Fruit fly (Drosophila melanogaster) whole organism, embryonic: ENCODE data around the gene alpha-PheRS.

Experiments
- Ada2b ChIP-seq: fragments of 200-800 bp; sonication (Bioruptor generic); IDR thresholded peaks from 2 replicates; pipeline ENCODE4 v1.3.6; 2022; ENCODE audit warnings: missing biosample characterization, missing genetic modification characterization
- Atf6 ChIP-seq: fragments of 200-800 bp; sonication (Bioruptor generic); IDR thresholded peaks from 2 replicates; pipeline ENCODE4 v1.3.6; 2022; ENCODE audit warnings: missing biosample characterization, missing genetic modification characterization
- CG10462 ChIP-seq: fragments of 200-800 bp; sonication (Bioruptor generic); optimal IDR thresholded peaks from 2 replicates; lab custom pipeline; 2016; ENCODE audit warnings: missing biosample characterization, missing genetic modification characterization
- CG10543 ChIP-seq: fragments of 200-800 bp; sonication (Bioruptor generic); optimal IDR thresholded peaks from 3 replicates; lab custom pipeline; 2017; ENCODE audit warnings: missing biosample characterization, mild to moderate bottlenecking, missing genetic modification characterization, moderate library complexity
- CG11723 ChIP-seq: fragments of 200-800 bp; sonication (Bioruptor generic); optimal IDR thresholded peaks from 2 replicates; lab custom pipeline; 2017; ENCODE audit warnings: missing biosample characterization, mild to moderate bottlenecking, missing genetic modification characterization
- CG12659 ChIP-seq: fragments of 200-800 bp; sonication (Bioruptor generic); optimal IDR thresholded peaks from 3 replicates; lab custom pipeline; 2017; ENCODE audit warnings: mild to moderate bottlenecking, missing biosample characterization, missing genetic modification reagents, missing genetic modification characterization
- CG15514 ChIP-seq: fragments of 200-800 bp; sonication (Bioruptor generic); optimal IDR thresholded peaks from 3 replicates; lab custom pipeline; 2017; ENCODE audit warnings: missing biosample characterization, missing genetic modification characterization, mild to moderate bottlenecking, moderate library complexity, missing genetic modification reagents
- CG30431 ChIP-seq: fragments of 200-800 bp; sonication (Bioruptor generic); optimal IDR thresholded peaks from 2 replicates; lab custom pipeline; 2017; ENCODE audit warnings: missing biosample characterization, missing genetic modification characterization
- CG31441 ChIP-seq: fragments of 200-800 bp; sonication (Bioruptor generic); IDR thresholded peaks from 2 replicates; pipeline ENCODE4 v1.3.6; 2022; ENCODE audit warnings: missing biosample characterization, missing genetic modification characterization
- CG34224 ChIP-seq: fragments of 200-800 bp; sonication (Bioruptor generic); IDR thresholded peaks from 3 replicates; pipeline ENCODE4 v1.3.6; 2022; ENCODE audit warnings: missing biosample characterization, missing genetic modification characterization; ENCODE audit not compliant: partially characterized antibody
- CG7357 ChIP-seq: fragments of 200-800 bp; sonication (Bioruptor generic); IDR thresholded peaks from 3 replicates; pipeline ENCODE4 v1.3.6; 2022; ENCODE audit warnings: missing biosample characterization, missing genetic modification characterization
- CG7556 ChIP-seq: fragments of 200-800 bp; sonication (Bioruptor generic); optimal IDR thresholded peaks from 2 replicates; lab custom pipeline; 2017; ENCODE audit warnings: missing biosample characterization, mild to moderate bottlenecking, missing genetic modification characterization
- CG7786 ChIP-seq: fragments of 200-800 bp; sonication (Bioruptor generic); optimal IDR thresholded peaks from 2 replicates; lab custom pipeline; 2016; ENCODE audit warnings: missing biosample characterization, missing genetic modification characterization
- CG9797 ChIP-seq: fragments of 200-800 bp; sonication (Bioruptor generic); optimal IDR thresholded peaks from 3 replicates; lab custom pipeline; 2018; ENCODE audit warnings: missing biosample characterization, mild to moderate bottlenecking, missing genetic modification characterization
- Camta ChIP-seq: fragments of 200-800 bp; sonication (Bioruptor generic); optimal IDR thresholded peaks from 2 replicates; lab custom pipeline; 2016; ENCODE audit warnings: missing biosample characterization, missing genetic modification characterization
- Deaf1 ChIP-seq: fragments of 200-800 bp; optimal IDR thresholded peaks from 3 replicates; lab custom pipeline; 2019; ENCODE audit warnings: missing biosample characterization, mild to moderate bottlenecking, missing genetic modification characterization, moderate library complexity
- Drgx ChIP-seq: fragments of 200-800 bp; sonication (Bioruptor generic); IDR thresholded peaks from 2 replicates; pipeline ENCODE4 v1.3.6; 2022; ENCODE audit warnings: missing biosample characterization, missing genetic modification characterization
- Elba2 ChIP-seq: fragments of 200-800 bp; sonication (Bioruptor generic); optimal IDR thresholded peaks from 3 replicates; lab custom pipeline; 2016; ENCODE audit warnings: missing biosample characterization, missing genetic modification characterization
- HmgZ ChIP-seq: fragments of 200-800 bp; sonication (Bioruptor generic); optimal IDR thresholded peaks from 2 replicates; lab custom pipeline; 2018; ENCODE audit warnings: missing biosample characterization, mild to moderate bottlenecking, missing genetic modification characterization
- Hr3 ChIP-seq: fragments of 200-800 bp; sonication (Bioruptor generic); optimal IDR thresholded peaks from 3 replicates; lab custom pipeline; 2016; ENCODE audit warnings: missing biosample characterization, missing genetic modification characterization
- Myb ChIP-seq: fragments of 200-800 bp; sonication (Bioruptor generic); optimal IDR thresholded peaks from 2 replicates; lab custom pipeline; 2016; ENCODE audit warnings: missing biosample characterization, missing genetic modification characterization
- Oli ChIP-seq: fragments of 200-800 bp; sonication (Bioruptor generic); optimal IDR thresholded peaks from 2 replicates; lab custom pipeline; 2018; ENCODE audit warnings: missing biosample characterization, mild to moderate bottlenecking, missing genetic modification characterization, moderate library complexity
- Pdp1 ChIP-seq, 2 experiments: fragments of 200-800 bp; sonication (Bioruptor generic); optimal IDR thresholded peaks; 3 replicates each; lab custom pipeline; 2016; ENCODE audit warnings: missing biosample characterization in 2 of 2, missing genetic modification characterization in 2 of 2, mild to moderate bottlenecking in 1 of 2, moderate library complexity in 1 of 2
- Rx ChIP-seq: fragments of 200-800 bp; sonication (Bioruptor generic); IDR thresholded peaks from 2 replicates; pipeline ENCODE4 v1.3.6; 2022; ENCODE audit warnings: missing biosample characterization, missing genetic modification characterization
- Ssrp ChIP-seq: fragments of 200-800 bp; sonication (Bioruptor generic); optimal IDR thresholded peaks from 2 replicates; lab custom pipeline; 2018; ENCODE audit warnings: missing biosample characterization, mild to moderate bottlenecking, missing genetic modification characterization, moderate library complexity
- Trl ChIP-seq, 3 experiments: fragments of >200 bp in 2 of 3; fragments of 200-800 bp in 1 of 3; sonication (Bioruptor generic) in 1 of 3; optimal IDR thresholded peaks; 2 replicates in 1 of 3; 3 replicates in 2 of 3; lab custom pipeline; 2016 to 2017; ENCODE audit warnings: missing biosample characterization in 1 of 3, missing genetic modification characterization in 1 of 3
- Xbp1 ChIP-seq: fragments of 200-800 bp; sonication (Bioruptor generic); optimal IDR thresholded peaks from 3 replicates; lab custom pipeline; 2016; ENCODE audit warnings: missing biosample characterization, mild to moderate bottlenecking, missing genetic modification characterization
- YL-1 ChIP-seq: fragments of 200-800 bp; sonication (Bioruptor generic); optimal IDR thresholded peaks from 3 replicates; lab custom pipeline; 2017; ENCODE audit warnings: missing biosample characterization, mild to moderate bottlenecking, missing genetic modification characterization
- ara ChIP-seq: fragments of 200-800 bp; sonication (Bioruptor generic); IDR thresholded peaks from 2 replicates; pipeline ENCODE4 v1.3.6; 2022; ENCODE audit warnings: missing biosample characterization, missing genetic modification characterization
- bab2 ChIP-seq: fragments of 200-800 bp; sonication (Bioruptor generic); optimal IDR thresholded peaks from 2 replicates; lab custom pipeline; 2016; ENCODE audit warnings: missing biosample characterization, missing genetic modification characterization
- bbx ChIP-seq: fragments of 200-800 bp; sonication (Bioruptor generic); IDR thresholded peaks from 2 replicates; pipeline ENCODE4 v1.3.6; 2022; ENCODE audit warnings: missing biosample characterization, missing genetic modification characterization; ENCODE audit not compliant: partially characterized antibody
- eyg ChIP-seq: fragments of 200-800 bp; sonication (Bioruptor generic); optimal IDR thresholded peaks from 3 replicates; lab custom pipeline; 2016; ENCODE audit warnings: missing biosample characterization, missing genetic modification characterization
- fd96Cb ChIP-seq: fragments of 200-800 bp; sonication (Bioruptor generic); optimal IDR thresholded peaks from 2 replicates; lab custom pipeline; 2018; ENCODE audit warnings: missing biosample characterization, mild to moderate bottlenecking, missing genetic modification characterization, moderate library complexity
- ham ChIP-seq: fragments of 200-800 bp; sonication (Bioruptor generic); IDR thresholded peaks from 2 replicates; pipeline ENCODE4 v1.3.6; 2022; ENCODE audit warnings: missing biosample characterization, missing genetic modification characterization
- jumu ChIP-seq: fragments of 200-800 bp; sonication (Bioruptor generic); optimal IDR thresholded peaks from 3 replicates; lab custom pipeline; 2016; ENCODE audit warnings: missing biosample characterization, missing genetic modification characterization
- mirr ChIP-seq: fragments of 200-800 bp; sonication (Bioruptor generic); optimal IDR thresholded peaks from 3 replicates; lab custom pipeline; 2018; ENCODE audit warnings: missing biosample characterization, mild to moderate bottlenecking, missing genetic modification characterization
- nau ChIP-seq: fragments of 200-800 bp; sonication (Bioruptor generic); optimal IDR thresholded peaks from 3 replicates; lab custom pipeline; 2017; ENCODE audit warnings: missing biosample characterization, mild to moderate bottlenecking, missing genetic modification characterization, missing genetic modification reagents
- nerfin-1 ChIP-seq: fragments of 200-800 bp; sonication (Bioruptor generic); optimal IDR thresholded peaks from 3 replicates; lab custom pipeline; 2019; ENCODE audit warnings: missing biosample characterization, mild to moderate bottlenecking, missing genetic modification characterization, moderate library complexity
- oc ChIP-seq: fragments of 200-800 bp; sonication (Bioruptor generic); optimal IDR thresholded peaks from 2 replicates; lab custom pipeline; 2018; ENCODE audit warnings: missing biosample characterization, mild to moderate bottlenecking, missing genetic modification characterization, moderate library complexity
- pan ChIP-seq, 4 experiments: fragments of >200 bp in 3 of 4; fragments of 200-800 bp in 1 of 4; sonication (Bioruptor generic) in 1 of 4; optimal IDR thresholded peaks in 3 of 4; IDR thresholded peaks in 1 of 4; 2 replicates each; pipeline versions ENCODE4 v1.3.6 to Lab custom; 2017 to 2022; ENCODE audit warnings: missing biosample characterization in 2 of 4, missing genetic modification characterization in 2 of 4, mixed read lengths in 1 of 4
- pnt ChIP-seq: fragments of 200-800 bp; sonication (Bioruptor generic); optimal IDR thresholded peaks from 3 replicates; lab custom pipeline; 2016; ENCODE audit warnings: missing biosample characterization, missing genetic modification characterization
- psq ChIP-seq: fragments of 200-800 bp; sonication (Bioruptor generic); optimal IDR thresholded peaks from 2 replicates; lab custom pipeline; 2017; ENCODE audit warnings: missing biosample characterization, missing genetic modification characterization
- schlank ChIP-seq: fragments of 200-800 bp; sonication (Bioruptor generic); optimal IDR thresholded peaks from 2 replicates; lab custom pipeline; 2018; ENCODE audit warnings: missing biosample characterization, mild to moderate bottlenecking, missing genetic modification characterization
- slbo ChIP-seq: fragments of 200-800 bp; sonication (Bioruptor generic); IDR thresholded peaks from 2 replicates; pipeline ENCODE4 v1.3.6; 2022; ENCODE audit warnings: missing biosample characterization, missing genetic modification characterization
- wek ChIP-seq: fragments of 200-800 bp; sonication (Bioruptor generic); optimal IDR thresholded peaks from 3 replicates; lab custom pipeline; 2018; ENCODE audit warnings: missing biosample characterization, mild to moderate bottlenecking, missing genetic modification characterization, moderate library complexity
- wor ChIP-seq: fragments of 200-800 bp; sonication (Bioruptor generic); IDR thresholded peaks from 2 replicates; pipeline ENCODE4 v1.3.6; 2022; ENCODE audit warnings: missing biosample characterization, missing genetic modification characterization

Gene alpha-PheRS

DNA sequence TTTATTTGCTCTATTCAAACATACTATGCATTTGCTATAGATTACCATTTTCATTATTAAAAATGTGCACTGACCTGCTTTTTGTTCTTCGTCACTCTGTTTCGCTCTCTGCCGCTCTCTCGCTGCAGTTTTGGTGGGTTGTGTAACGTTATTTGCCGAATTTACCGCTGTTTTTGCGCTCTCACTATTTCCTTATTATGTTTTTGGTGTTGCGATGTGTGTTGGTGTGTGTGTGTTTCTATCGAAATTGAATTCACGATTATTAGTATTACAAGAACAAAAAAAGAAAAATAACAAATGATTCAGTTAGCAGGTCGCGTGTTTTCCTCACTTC is 30.1 kb downstream of the alpha-PheRS start:
- peak in 1 of 2 experiments; percentile 95 for TF ChIP-seq Pdp1 (GFP tag; optimal IDR thresholded peaks at IDR 0.05; lab: Kevin White, UChicago)
- TF ChIP-seq CG30431 (GFP tag; lab: Kevin White, UChicago): no peak
- no peak for TF ChIP-seq CG34224
- TF ChIP-seq slbo: 0 out of 2 replicates have a peak, but pooled peaks have one; percentile 0
- peak in 1 of 2 experiments; percentile 57 for TF ChIP-seq Trl (optimal IDR thresholded peaks at IDR 0.05; lab: Kevin White, UChicago)
- no peak for TF ChIP-seq Trl (GFP tag; optimal IDR thresholded peaks at IDR 0.05; lab: Kevin White, UChicago)
- TF ChIP-seq nerfin-1 (tag; lab: Kevin White, UChicago): peak; percentile 13
- TF ChIP-seq, all 482 proteins: peak for 4

dm6 chrX:8114476-8115342 is 30.7 kb downstream of the alpha-PheRS start:
- TF ChIP-seq bbx (GFP tag; lab: Robert Waterston, UW) (no peak), Ada2b (peak; percentile 52), psq (GFP tag; lab: Kevin White, UChicago) (no peak), fd96Cb (tag; lab: Kevin White, UChicago) (peak; percentile 54), Rx (no peak), wor (GFP tag; lab: Robert Waterston, UW) (no peak), Myb (GFP tag; lab: Kevin White, UChicago) (peak; percentile 33), eyg (GFP tag; lab: Kevin White, UChicago) (peak; percentile 7), pnt (GFP tag; lab: Kevin White, UChicago) (no peak), CG10543 (GFP tag; lab: Kevin White, UChicago) (peak; percentile 57), CG11723 (GFP tag; lab: Kevin White, UChicago) (peak; percentile 28), Deaf1 (tag; lab: Kevin White, UChicago) (peak; percentile 37), wek (GFP tag; lab: Kevin White, UChicago) (no peak), ham (GFP tag; lab: Robert Waterston, UW) (no peak), oc (peak; percentile 6), CG10462 (GFP tag; lab: Kevin White, UChicago) (no peak), schlank (peak; percentile 69), Camta (peak; percentile 11), Xbp1 (GFP tag; lab: Kevin White, UChicago) (peak; percentile 62), Hr3 (GFP tag; lab: Kevin White, UChicago) (no peak), CG12659 (GFP tag; lab: Kevin White, UChicago) (peak; percentile 38), nau (GFP tag; lab: Kevin White, UChicago) (peak; percentile 13), CG31441 (GFP tag; lab: Robert Waterston, UW) (peak; percentile 62), jumu (GFP tag; lab: Kevin White, UChicago) (no peak), Drgx (GFP tag; lab: Robert Waterston, UW) (peak; percentile 9; the same call in 1 of the 2 replicates), mirr (GFP tag; lab: Kevin White, UChicago) (peak; percentile 29), ara (GFP tag; lab: Robert Waterston, UW) (peak; percentile 7; the same call in 1 of the 2 replicates), CG7556 (GFP tag; lab: Kevin White, UChicago) (peak; percentile 74), CG7357 (GFP tag; lab: Robert Waterston, UW) (no peak), YL-1 (GFP tag; lab: Kevin White, UChicago) (no peak), Oli (tag; lab: Kevin White, UChicago) (peak; percentile 71), pan (optimal IDR thresholded peaks at IDR 0.05; lab: Kevin White, UChicago) (no peak), pan (GFP tag; optimal IDR thresholded peaks at IDR 0.05 in 1 of 2, IDR thresholded peaks at IDR 0.05 in 1 of 2) (peak in 1 of 2 experiments; percentile 73), CG7786 (GFP tag; lab: Kevin White, UChicago) (peak; percentile 65), Atf6 (GFP tag; lab: Robert Waterston, UW) (peak; percentile 70), HmgZ (peak; percentile 64), CG15514 (GFP tag; lab: Kevin White, UChicago) (peak; percentile 41), CG9797 (no peak), bab2 (peak; percentile 39), Ssrp (tag; lab: Kevin White, UChicago) (peak; percentile 39), Elba2 (GFP tag; lab: Kevin White, UChicago) (peak; percentile 80)
